Worm (Caenorhabditis elegans) whole organism, L1 larva: Measurements from ENCODE around the gene B0507.1.

Experiments used
- blmp-1 ChIP-seq: fragments of 150-350 bp; optimal IDR thresholded peaks from 2 replicates; lab custom pipeline; 2014; ENCODE audit warnings: missing biosample characterization, missing genetic modification characterization
- ceh-8 ChIP-seq: fragments of 200-800 bp; sonication (Bioruptor generic); optimal IDR thresholded peaks from 2 replicates; lab custom pipeline; 2018; ENCODE audit warnings: mild to moderate bottlenecking, missing genetic modification characterization, moderate library complexity, missing compliant biosample characterization
- hlh-17 ChIP-seq: fragments of 200-800 bp; sonication (Bioruptor generic); optimal IDR thresholded peaks from 2 replicates; lab custom pipeline; 2018; ENCODE audit warnings: missing genetic modification characterization, mild to moderate bottlenecking, missing compliant biosample characterization, moderate library complexity, borderline replicate concordance
- lin-13 ChIP-seq: fragments of 150-350 bp; optimal IDR thresholded peaks from 2 replicates; lab custom pipeline; 2014; ENCODE audit warnings: missing biosample characterization, missing genetic modification reagents, missing genetic modification characterization
- lin-35 ChIP-seq, 2 experiments: fragments of 150-350 bp; optimal IDR thresholded peaks; 2 replicates each; lab custom pipeline; 2014; ENCODE audit warnings: missing biosample characterization in 2 of 2, missing genetic modification characterization in 2 of 2, missing genetic modification reagents in 2 of 2
- lir-3 ChIP-seq: sonication (generic microtip); optimal IDR thresholded peaks from 2 replicates; lab custom pipeline; 2016; ENCODE audit warnings: mild to moderate bottlenecking, missing genetic modification characterization, moderate library complexity, missing compliant biosample characterization; ENCODE audit not compliant: poor library complexity
- mdl-1 ChIP-seq, 2 experiments: fragments of 150-350 bp; optimal IDR thresholded peaks; 2 replicates each; lab custom pipeline; 2014 to 2017; ENCODE audit warnings: missing biosample characterization in 2 of 2, missing genetic modification characterization in 2 of 2, inconsistent platforms in 1 of 2
- nhr-11 ChIP-seq: fragments of 150-350 bp; optimal IDR thresholded peaks from 2 replicates; lab custom pipeline; 2014; ENCODE audit warnings: missing biosample characterization, missing genetic modification characterization
- nhr-12 ChIP-seq: sonication (generic microtip); optimal IDR thresholded peaks from 2 replicates; lab custom pipeline; 2017; ENCODE audit warnings: missing biosample characterization, missing genetic modification characterization
- nhr-28 ChIP-seq: fragments of 150-350 bp; optimal IDR thresholded peaks from 2 replicates; lab custom pipeline; 2014; ENCODE audit warnings: missing biosample characterization, missing genetic modification characterization
- nhr-47 ChIP-seq: sonication (generic microtip); optimal IDR thresholded peaks from 2 replicates; lab custom pipeline; 2016; ENCODE audit warnings: mild to moderate bottlenecking, missing genetic modification characterization, moderate library complexity, missing compliant biosample characterization
- sox-4 ChIP-seq: sonication (generic microtip); optimal IDR thresholded peaks from 2 replicates; lab custom pipeline; 2016; ENCODE audit warnings: missing genetic modification characterization, missing compliant biosample characterization
- tbx-2 ChIP-seq: sonication (generic microtip); optimal IDR thresholded peaks from 2 replicates; lab custom pipeline; 2016; ENCODE audit warnings: missing genetic modification characterization, missing compliant biosample characterization
- ztf-11 ChIP-seq, 2 experiments: sonication (generic microtip); optimal IDR thresholded peaks; 2 replicates each; lab custom pipeline; 2016 to 2017; ENCODE audit warnings: missing genetic modification characterization in 2 of 2, missing biosample characterization in 1 of 2, missing compliant biosample characterization in 1 of 2

DNA sequence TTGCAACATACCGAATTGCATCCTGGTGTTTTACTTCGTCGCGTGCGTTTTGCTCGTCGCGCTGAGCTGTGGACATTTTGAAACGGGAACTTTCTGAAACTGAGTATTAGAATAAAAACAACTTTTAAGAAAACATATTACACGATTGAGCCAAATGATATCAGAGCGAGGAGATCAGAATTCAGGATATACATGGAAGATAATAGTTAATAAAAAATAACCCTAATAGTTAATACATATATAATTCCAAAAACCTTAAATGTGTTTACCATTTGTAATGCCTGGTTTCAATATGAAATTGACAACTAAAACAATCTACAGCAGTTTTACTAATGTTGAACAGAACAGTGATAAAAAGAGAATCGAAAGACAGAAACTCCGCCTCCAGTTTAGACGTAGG lies 13.5 kb upstream of the B0507.1 start, which contains the start of gene B0507.8:
- TF ChIP-seq lin-13 (no peak), lin-35 (GFP tag; optimal IDR thresholded peaks at IDR 0.05; lab: Kevin White, UChicago) (no peak), sox-4 (tag; lab: Kevin White, UChicago) (no peak), nhr-12 (no peak), tbx-2 (no peak), mdl-1 (tag; optimal IDR thresholded peaks at IDR 0.05; lab: Kevin White, UChicago) (no peak), blmp-1 (tag; lab: Kevin White, UChicago) (no peak), nhr-47 (no peak), nhr-11 (no peak), hlh-17 (GFP tag; lab: Kevin White, UChicago) (no peak), ceh-8 (GFP tag; lab: Kevin White, UChicago) (no peak), ztf-11 (tag; optimal IDR thresholded peaks at IDR 0.05; lab: Kevin White, UChicago) (no peak), nhr-28 (tag; lab: Kevin White, UChicago) (no peak), lir-3 (tag; lab: Kevin White, UChicago) (no peak)
